Worm (Caenorhabditis elegans) whole organism, L1 larva: Measurements from ENCODE around the gene ZK688.9.

Experiments
- fos-1 ChIP-seq: fragments of 150-350 bp; optimal IDR thresholded peaks from 2 replicates; lab custom pipeline; 2014; ENCODE audit warnings: missing biosample characterization, missing genetic modification characterization
- isw-1 ChIP-seq: fragments of 200-800 bp; sonication (Bioruptor generic); IDR thresholded peaks from 2 replicates; pipeline ENCODE4 v1.3.6; 2022; ENCODE audit warnings: missing genetic modification characterization, missing compliant biosample characterization
- ztf-11 ChIP-seq, 2 experiments: sonication (generic microtip); optimal IDR thresholded peaks; 2 replicates each; lab custom pipeline; 2016 to 2017; ENCODE audit warnings: missing genetic modification characterization in 2 of 2, missing biosample characterization in 1 of 2, missing compliant biosample characterization in 1 of 2

DNA sequence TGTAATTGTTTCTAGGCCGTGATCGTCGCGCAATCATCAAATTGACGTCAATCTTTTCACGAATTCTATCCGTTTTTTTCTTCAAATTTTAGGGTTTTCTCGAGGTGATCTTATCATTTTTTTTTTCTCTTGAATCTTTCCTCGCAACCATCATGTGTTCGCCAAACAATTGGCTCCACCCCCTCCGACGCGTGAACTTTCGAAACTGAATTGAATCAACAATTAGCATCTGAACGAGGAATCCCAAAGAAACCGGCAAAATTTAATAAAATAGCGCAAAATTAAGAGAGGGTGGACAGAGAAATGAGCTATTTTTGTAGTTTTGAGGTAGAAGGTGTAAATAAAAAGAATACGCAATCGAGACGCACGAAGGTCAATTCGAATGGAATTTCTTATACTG, 10.0 kb downstream of the ZK688.9 start:
- TF ChIP-seq isw-1 (GFP tag; lab: Robert Waterston, UW) (no peak), ztf-11 (tag; optimal IDR thresholded peaks at IDR 0.05; lab: Kevin White, UChicago) (no peak), fos-1 (no peak)
